Worm (Caenorhabditis elegans) whole organism, L3 larva: ENCODE results near the gene C25G6.4.

ENCODE experiments used
- egl-27 ChIP-seq: sonication (generic microtip); optimal IDR thresholded peaks from 4 replicates; lab custom pipeline; 2017; ENCODE audit warnings: missing biosample characterization, missing genetic modification reagents, missing genetic modification characterization
- fkh-10 ChIP-seq: sonication (generic microtip); optimal IDR thresholded peaks from 2 replicates; lab custom pipeline; 2017; ENCODE audit warnings: missing biosample characterization, missing genetic modification reagents, missing genetic modification characterization
- nfya-1 ChIP-seq: sonication (generic microtip); optimal IDR thresholded peaks from 2 replicates; lab custom pipeline; 2017; ENCODE audit warnings: missing genetic modification characterization, mild to moderate bottlenecking, missing compliant biosample characterization, antibody characterized with exemption, moderate library complexity; ENCODE audit not compliant: insufficient read depth
- nhr-237 ChIP-seq: fragments of 150-350 bp; optimal IDR thresholded peaks from 2 replicates; lab custom pipeline; 2014; ENCODE audit warnings: missing biosample characterization, missing genetic modification characterization
- pha-4 ChIP-seq: fragments of 150-350 bp; optimal IDR thresholded peaks from 2 replicates; lab custom pipeline; 2014; ENCODE audit warnings: missing biosample characterization, missing genetic modification reagents, missing genetic modification characterization
- skn-1 ChIP-seq: fragments of 150-350 bp; optimal IDR thresholded peaks from 2 replicates; lab custom pipeline; 2014; ENCODE audit warnings: missing biosample characterization, missing genetic modification characterization

DNA sequence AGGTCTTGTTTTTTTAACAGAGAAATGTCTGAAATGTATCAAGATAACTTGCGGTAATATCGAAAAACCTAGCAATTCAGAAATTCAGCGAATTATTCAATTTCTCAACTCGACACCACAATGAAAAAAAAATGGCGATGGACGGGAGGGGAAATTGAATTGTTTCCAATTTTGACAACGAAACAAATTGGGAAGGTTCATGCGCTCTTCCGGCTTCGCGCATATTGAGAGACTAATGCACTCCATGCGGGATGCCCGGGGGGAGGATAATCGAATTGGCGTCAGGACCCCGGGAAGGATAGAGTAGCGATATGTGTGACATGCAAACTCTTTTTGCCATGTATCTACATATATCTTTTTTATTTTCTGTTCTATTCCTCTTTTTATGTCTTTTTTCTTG is 15.7 kb upstream of the C25G6.4 start:
- TF ChIP-seq egl-27 (tag; lab: Kevin White, UChicago) = no peak
- TF ChIP-seq pha-4 (tag; lab: Kevin White, UChicago) = no peak
- TF ChIP-seq nfya-1 (tag; lab: Kevin White, UChicago) = no peak
- no peak for TF ChIP-seq nhr-237 (tag; lab: Kevin White, UChicago)
- TF ChIP-seq fkh-10 = no peak
- no peak for TF ChIP-seq skn-1
